In the genomic region with DNA sequence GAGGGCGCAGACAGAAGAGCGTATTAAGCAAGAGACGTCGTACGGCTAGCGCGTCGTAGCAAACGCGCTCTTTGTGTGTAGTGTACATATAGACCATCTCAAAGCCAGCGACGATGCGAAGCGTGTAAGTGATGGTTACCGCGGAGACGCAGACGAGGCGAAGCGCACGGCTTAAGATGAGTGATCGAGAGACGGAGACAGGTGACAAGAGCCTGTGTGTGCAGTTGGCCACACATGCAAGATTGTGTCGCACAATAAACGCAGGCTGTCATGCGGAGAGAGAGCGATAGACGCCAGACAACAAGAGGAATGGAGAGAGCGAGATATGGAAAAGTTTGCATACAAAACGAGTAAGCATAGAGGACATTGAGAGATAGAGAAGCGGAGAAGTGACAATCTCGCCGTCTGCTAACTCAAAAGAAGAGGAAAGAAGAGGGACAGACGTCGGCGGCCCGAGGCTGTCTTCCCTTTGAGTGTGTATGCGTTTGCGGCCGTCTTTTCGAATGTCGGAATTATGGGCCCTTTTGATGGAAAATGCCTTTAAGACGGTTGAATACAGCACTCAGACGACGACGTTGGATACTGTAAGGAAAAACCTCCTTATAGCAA, we compare ENCODE assay signal across 1 worm cellular context.
TF ChIP-seq lines count a peak whose summit lies in the region.

No protein-coding gene starts in this region.

TF ChIP-seq in whole organism, L1 larva, 84 proteins besides CTCF, POLR2A, EP300 and RAD21 (continued from another document):
- TF ChIP-seq fos-1 (tag; optimal IDR thresholded peaks at IDR 0.05; lab: Kevin White, UChicago): peak; percentile 54
- TF ChIP-seq ceh-88 (GFP tag; IDR thresholded peaks at IDR 0.05; lab: Robert Waterston, UW): peak; percentile 78
- TF ChIP-seq fkh-4 (tag; optimal IDR thresholded peaks at IDR 0.05; lab: Kevin White, UChicago; ENCODE audit: borderline replicate concordance): peak; percentile 61
- TF ChIP-seq elt-3 (tag; optimal IDR thresholded peaks at IDR 0.05; lab: Kevin White, UChicago): peak in 1 of 6 experiments; percentile 43
- peak; percentile 81 for TF ChIP-seq isw-1 (GFP tag; IDR thresholded peaks at IDR 0.05; lab: Robert Waterston, UW)
- peak; percentile 91 for TF ChIP-seq jun-1 (tag; optimal IDR thresholded peaks at IDR 0.05; lab: Kevin White, UChicago)
- TF ChIP-seq mef-2 (tag; optimal IDR thresholded peaks at IDR 0.05; lab: Kevin White, UChicago): peak; percentile 84
- peak; percentile 19 to 45 (median 22) for TF ChIP-seq dpl-1 (GFP tag; optimal IDR thresholded peaks at IDR 0.05; lab: Kevin White, UChicago)
- peak; percentile 49 for TF ChIP-seq nhr-28 (tag; optimal IDR thresholded peaks at IDR 0.05; lab: Kevin White, UChicago)
- peak; percentile 44 for TF ChIP-seq ceh-8 (GFP tag; optimal IDR thresholded peaks at IDR 0.05; lab: Kevin White, UChicago)
- no peak for TF ChIP-seq C16A3.4 (tag; optimal IDR thresholded peaks at IDR 0.05; lab: Kevin White, UChicago)
- TF ChIP-seq nhr-19 (GFP tag; conservative IDR thresholded peaks at IDR 0.05; lab: Robert Waterston, UW): peak; percentile 93
- TF ChIP-seq nhr-77 (tag; optimal IDR thresholded peaks at IDR 0.05; lab: Kevin White, UChicago): peak; percentile 50
- TF ChIP-seq unc-62 (GFP tag; optimal IDR thresholded peaks at IDR 0.05; lab: Kevin White, UChicago): no peak
- TF ChIP-seq blmp-1 (tag; optimal IDR thresholded peaks at IDR 0.05; lab: Kevin White, UChicago): peak; percentile 6
- no peak for TF ChIP-seq C34B4.2 (tag; optimal IDR thresholded peaks at IDR 0.05; lab: Kevin White, UChicago)
- no peak for TF ChIP-seq unc-30 (tag; optimal IDR thresholded peaks at IDR 0.05; lab: Kevin White, UChicago)
